Fruit fly (Drosophila melanogaster): Measurements from ENCODE around the gene TwdlG.

TwdlG gene

DNA sequence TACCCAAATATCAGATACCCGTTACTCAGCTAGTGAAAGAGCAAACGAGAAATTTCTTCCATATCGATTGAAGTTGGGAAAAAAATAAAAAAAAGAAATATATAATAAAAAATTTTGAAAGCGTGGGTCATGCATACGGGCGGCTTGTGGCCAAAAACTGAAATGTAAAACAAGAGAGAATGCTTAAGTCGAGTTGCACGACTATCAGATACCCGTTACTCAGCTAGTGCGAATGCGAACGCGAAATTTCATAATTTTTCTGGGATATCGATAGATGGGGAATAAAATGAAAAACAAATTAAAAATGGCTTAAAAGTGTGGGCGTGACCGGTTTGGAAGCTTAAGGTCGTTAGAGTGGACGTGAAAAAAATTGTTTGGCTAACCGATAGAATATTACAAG is 17.2 kb upstream of the TwdlG start (continued):
- no peak for TF ChIP-seq Doc2 (GFP tag; IDR thresholded peaks at IDR 0.05)
- TF ChIP-seq Gug (GFP tag; IDR thresholded peaks at IDR 0.05): no peak
- no peak for TF ChIP-seq Hr39 (optimal IDR thresholded peaks at IDR 0.05)
- no peak for TF ChIP-seq CG32767 (GFP tag; IDR thresholded peaks at IDR 0.05)
- peak; percentile 60; the same call in 2 of the 3 replicates for TF ChIP-seq CG14860 (GFP tag; IDR thresholded peaks at IDR 0.05; ENCODE audit: partially characterized antibody)
- no peak for TF ChIP-seq CG7987 (GFP tag; optimal IDR thresholded peaks at IDR 0.05)
- TF ChIP-seq CG17912 (GFP tag; optimal IDR thresholded peaks at IDR 0.05): no peak
- TF ChIP-seq row (GFP tag; IDR thresholded peaks at IDR 0.05): no peak
- no peak for TF ChIP-seq CG12769 (tag; optimal IDR thresholded peaks at IDR 0.05)
- no peak for TF ChIP-seq CG6654 (GFP tag; optimal IDR thresholded peaks at IDR 0.05)
- no peak for TF ChIP-seq emc (GFP tag; optimal IDR thresholded peaks at IDR 0.05)
- no peak for TF ChIP-seq Hmx (GFP tag; optimal IDR thresholded peaks at IDR 0.05)
- no peak for TF ChIP-seq CG5953 (GFP tag; IDR thresholded peaks at IDR 0.05)
- no peak for TF ChIP-seq CG15479 (GFP tag; optimal IDR thresholded peaks at IDR 0.05)
- TF ChIP-seq CG9437 (GFP tag; optimal IDR thresholded peaks at IDR 0.05): no peak
- TF ChIP-seq vvl (GFP tag; IDR thresholded peaks at IDR 0.05): no peak
- TF ChIP-seq sob (GFP tag; IDR thresholded peaks at IDR 0.05): no peak
- TF ChIP-seq CG12659 (GFP tag; optimal IDR thresholded peaks at IDR 0.05): no peak

DNA sequence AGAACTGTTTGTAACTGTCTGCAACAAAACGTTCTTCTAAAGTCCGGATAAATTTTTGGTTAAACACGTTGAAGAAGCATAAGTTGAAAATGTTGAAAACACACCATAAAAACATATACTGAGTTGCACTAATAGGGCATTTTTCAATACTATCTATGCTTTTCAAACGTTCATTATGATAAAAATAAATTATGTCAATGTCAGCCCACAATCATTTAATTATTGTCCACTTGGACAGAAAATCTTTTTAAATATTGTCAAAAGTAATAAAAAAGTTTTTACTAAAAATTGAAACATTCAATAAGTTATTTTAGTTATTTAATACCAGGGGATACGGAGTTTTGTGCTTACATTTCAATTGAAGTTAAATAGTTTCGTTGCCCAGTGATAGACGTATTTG is 15.3 kb upstream of the TwdlG start, which contains the start of gene CG1092:
CG1092 (plus strand) TSS at position 301 of the 400 bp plus-strand sequence.
- TF ChIP-seq shn (GFP tag; optimal IDR thresholded peaks at IDR 0.05) (no peak), dm (GFP tag; optimal IDR thresholded peaks at IDR 0.05) (no peak), CG3163 (GFP tag; optimal IDR thresholded peaks at IDR 0.05) (no peak)

DNA sequence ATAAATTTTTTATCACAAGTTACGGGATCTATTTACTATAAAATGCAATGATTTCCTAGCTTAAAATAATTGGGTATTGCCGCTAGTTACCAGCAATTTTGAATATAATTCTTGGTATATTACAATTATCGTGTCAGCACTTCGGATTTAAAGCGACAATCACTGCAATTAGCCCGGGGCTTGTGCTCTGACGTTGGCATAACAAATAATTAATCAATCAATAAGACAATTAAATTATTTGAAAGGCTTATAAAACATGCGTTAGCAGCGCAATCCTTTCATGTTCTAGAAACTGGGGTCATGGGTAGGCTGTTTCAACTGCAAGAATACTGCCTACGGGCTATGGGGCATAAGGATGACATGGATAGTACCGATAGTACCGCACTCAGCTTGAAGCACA is 5.5 kb upstream of the TwdlG start, which contains the start of gene Or82a:
Or82a (plus strand) TSS at position 301 of the 400 bp plus-strand sequence.
- TF ChIP-seq CG4617 (GFP tag; optimal IDR thresholded peaks at IDR 0.05; ENCODE audit: borderline replicate concordance) (no peak), HmgD (GFP tag; optimal IDR thresholded peaks at IDR 0.05) (no peak), PHDP (tag; optimal IDR thresholded peaks at IDR 0.05) (no peak), peb (GFP tag; IDR thresholded peaks at IDR 0.05) (no peak), CG16813 (GFP tag; IDR thresholded peaks at IDR 0.05; ENCODE audit: partially characterized antibody) (no peak), HLH4C (GFP tag; IDR thresholded peaks at IDR 0.05; ENCODE audit: partially characterized antibody) (no peak), ranshi (GFP tag; IDR thresholded peaks at IDR 0.05) (no peak), CG12391 (tag; optimal IDR thresholded peaks at IDR 0.05) (no peak), CG14050 (GFP tag; IDR thresholded peaks at IDR 0.05) (no peak), Scr (GFP tag; IDR thresholded peaks at IDR 0.05; ENCODE audit: partially characterized antibody) (no peak), CG12299 (tag; optimal IDR thresholded peaks at IDR 0.05) (no peak), gce (GFP tag; IDR thresholded peaks at IDR 0.05) (no peak), CG1529 (GFP tag; optimal IDR thresholded peaks at IDR 0.05) (no peak), TFAM (GFP tag; optimal IDR thresholded peaks at IDR 0.05) (no peak), trh (GFP tag; optimal IDR thresholded peaks at IDR 0.05) (no peak), NFAT (GFP tag; IDR thresholded peaks at IDR 0.05) (no peak), zf30C (GFP tag; optimal IDR thresholded peaks at IDR 0.05) (no peak), CG10431 (GFP tag; optimal IDR thresholded peaks at IDR 0.05) (no peak)

All from whole organism, embryonic.